Worm (Caenorhabditis elegans) whole organism, mixed stage, embryonic: ENCODE data around the gene rpc-1.

Experiments used
- ceh-43 ChIP-seq: fragments of 200-800 bp; sonication (Bioruptor generic); optimal IDR thresholded peaks from 2 replicates; lab custom pipeline; 2018; ENCODE audit warnings: mild to moderate bottlenecking, missing genetic modification characterization, moderate library complexity, missing compliant biosample characterization
- ces-1 ChIP-seq: fragments of 150-350 bp; optimal IDR thresholded peaks from 2 replicates; lab custom pipeline; 2014; ENCODE audit warnings: missing biosample characterization, missing genetic modification reagents, missing genetic modification characterization
- lin-13 ChIP-seq: fragments of 150-350 bp; optimal IDR thresholded peaks from 2 replicates; lab custom pipeline; 2014; ENCODE audit warnings: missing biosample characterization, missing genetic modification characterization
- nhr-12 ChIP-seq: fragments of 150-350 bp; optimal IDR thresholded peaks from 2 replicates; lab custom pipeline; 2014; ENCODE audit warnings: missing biosample characterization, missing genetic modification characterization
- nhr-76 ChIP-seq: sonication (generic microtip); optimal IDR thresholded peaks from 2 replicates; lab custom pipeline; 2017; ENCODE audit warnings: missing biosample characterization, missing genetic modification characterization
- snpc-4 ChIP-seq: fragments of 150-350 bp; optimal IDR thresholded peaks from 2 replicates; lab custom pipeline; 2014; ENCODE audit warnings: missing biosample characterization, missing genetic modification characterization
- sptf-1 ChIP-seq: sonication (generic microtip); optimal IDR thresholded peaks from 2 replicates; lab custom pipeline; 2017; ENCODE audit warnings: mild to moderate bottlenecking, missing genetic modification characterization, moderate library complexity, missing compliant biosample characterization
- tbx-8 ChIP-seq: fragments of 200-800 bp; sonication (Bioruptor generic); optimal IDR thresholded peaks from 2 replicates; lab custom pipeline; 2018; ENCODE audit warnings: mild to moderate bottlenecking, missing genetic modification characterization, moderate library complexity, missing compliant biosample characterization

ce11 chrIV:7196853-7197252 is 31.3 kb upstream of the rpc-1 start, which contains the start of gene unc-8:
- no peak for TF ChIP-seq nhr-12 (tag; lab: Kevin White, UChicago)
- TF ChIP-seq nhr-76 (tag; lab: Kevin White, UChicago): no peak
- TF ChIP-seq sptf-1: no peak
- TF ChIP-seq ceh-43 (GFP tag; lab: Kevin White, UChicago): no peak
- TF ChIP-seq lin-13 (tag; lab: Kevin White, UChicago): no peak
- no peak for TF ChIP-seq snpc-4 (tag; lab: Kevin White, UChicago)
- TF ChIP-seq tbx-8 (GFP tag; lab: Kevin White, UChicago): no peak
- no peak for TF ChIP-seq ces-1 (GFP tag; lab: Kevin White, UChicago)
